Fruit fly (Drosophila melanogaster) whole organism, embryonic: ENCODE results near the gene cort.

Source experiments
- CG10274 ChIP-seq: fragments of 200-800 bp; sonication (Bioruptor generic); optimal IDR thresholded peaks from 3 replicates; lab custom pipeline; 2017; ENCODE audit warnings: missing biosample characterization, mild to moderate bottlenecking, missing genetic modification characterization
- CG10366 ChIP-seq: fragments of 200-800 bp; sonication (Bioruptor generic); IDR thresholded peaks from 2 replicates; pipeline ENCODE4 v1.3.6; 2022; ENCODE audit warnings: missing biosample characterization, missing genetic modification characterization
- CG10431 ChIP-seq: fragments of 200-800 bp; sonication (Bioruptor generic); optimal IDR thresholded peaks from 3 replicates; lab custom pipeline; 2018; ENCODE audit warnings: missing biosample characterization, mild to moderate bottlenecking, missing genetic modification characterization
- CG11093 ChIP-seq: fragments of 200-800 bp; sonication (Bioruptor generic); IDR thresholded peaks from 3 replicates; pipeline ENCODE4 v1.3.6; 2022; ENCODE audit warnings: missing biosample characterization, missing genetic modification characterization
- CG11456 ChIP-seq: fragments of 200-800 bp; sonication (Bioruptor generic); IDR thresholded peaks from 3 replicates; pipeline ENCODE4 v1.3.6; 2022; ENCODE audit warnings: missing biosample characterization, missing genetic modification characterization
- CG13424 ChIP-seq: fragments of 200-800 bp; sonication (Bioruptor generic); optimal IDR thresholded peaks from 2 replicates; lab custom pipeline; 2019; ENCODE audit warnings: missing biosample characterization, mild to moderate bottlenecking, missing genetic modification characterization, moderate library complexity
- CG14710 ChIP-seq: fragments of 200-800 bp; sonication (Bioruptor generic); optimal IDR thresholded peaks from 3 replicates; lab custom pipeline; 2019; ENCODE audit warnings: missing biosample characterization, mild to moderate bottlenecking, missing genetic modification characterization, moderate library complexity
- CG15514 ChIP-seq: fragments of 200-800 bp; sonication (Bioruptor generic); optimal IDR thresholded peaks from 3 replicates; lab custom pipeline; 2017; ENCODE audit warnings: missing biosample characterization, missing genetic modification characterization, mild to moderate bottlenecking, moderate library complexity, missing genetic modification reagents
- CG17186 ChIP-seq: fragments of 200-800 bp; sonication (Bioruptor generic); optimal IDR thresholded peaks from 3 replicates; lab custom pipeline; 2017; ENCODE audit warnings: missing biosample characterization, missing genetic modification reagents, missing genetic modification characterization
- CG17361 ChIP-seq: fragments of 200-800 bp; sonication (Bioruptor generic); IDR thresholded peaks from 3 replicates; pipeline ENCODE4 v1.3.6; 2022; ENCODE audit warnings: missing biosample characterization, missing genetic modification characterization
- CG2129 ChIP-seq: fragments of 200-800 bp; sonication (Bioruptor generic); IDR thresholded peaks from 2 replicates; pipeline ENCODE4 v1.3.6; 2022; ENCODE audit warnings: missing biosample characterization, missing genetic modification characterization; ENCODE audit not compliant: partially characterized antibody
- CG31441 ChIP-seq: fragments of 200-800 bp; sonication (Bioruptor generic); IDR thresholded peaks from 2 replicates; pipeline ENCODE4 v1.3.6; 2022; ENCODE audit warnings: missing biosample characterization, missing genetic modification characterization
- CG5180 ChIP-seq: fragments of 200-800 bp; sonication (Bioruptor generic); optimal IDR thresholded peaks from 3 replicates; lab custom pipeline; 2017; ENCODE audit warnings: missing biosample characterization, missing genetic modification characterization, mild to moderate bottlenecking, moderate library complexity, missing genetic modification reagents
- CG6683 ChIP-seq: fragments of 200-800 bp; sonication (Bioruptor generic); optimal IDR thresholded peaks from 2 replicates; lab custom pipeline; 2017; ENCODE audit warnings: missing biosample characterization, mild to moderate bottlenecking, missing genetic modification characterization, missing genetic modification reagents
- CG6813 ChIP-seq: fragments of 200-800 bp; sonication (Bioruptor generic); optimal IDR thresholded peaks from 2 replicates; lab custom pipeline; 2017; ENCODE audit warnings: missing biosample characterization, missing genetic modification characterization, mild to moderate bottlenecking, moderate library complexity, missing genetic modification reagents
- CG8944 ChIP-seq: fragments of 200-800 bp; sonication (Bioruptor generic); optimal IDR thresholded peaks from 3 replicates; lab custom pipeline; 2016; ENCODE audit warnings: missing biosample characterization, missing genetic modification characterization
- CG9727 ChIP-seq: fragments of 200-800 bp; sonication (Bioruptor generic); optimal IDR thresholded peaks from 3 replicates; lab custom pipeline; 2017; ENCODE audit warnings: missing biosample characterization, mild to moderate bottlenecking, missing genetic modification characterization
- CrebB ChIP-seq: fragments of 200-800 bp; sonication (Bioruptor generic); optimal IDR thresholded peaks from 3 replicates; lab custom pipeline; 2018; ENCODE audit warnings: missing biosample characterization, mild to moderate bottlenecking, missing genetic modification characterization
- Eip74EF ChIP-seq, 2 experiments: fragments of 200-800 bp in 1 of 2; fragments of >200 bp in 1 of 2; sonication (Bioruptor generic) in 1 of 2; optimal IDR thresholded peaks; 2 replicates each; lab custom pipeline; 2017 to 2019; ENCODE audit warnings: missing biosample characterization in 2 of 2, missing genetic modification characterization in 2 of 2, mild to moderate bottlenecking in 1 of 2, moderate library complexity in 1 of 2
- Fer1 ChIP-seq: fragments of 200-800 bp; sonication (Bioruptor generic); optimal IDR thresholded peaks from 2 replicates; lab custom pipeline; 2017; ENCODE audit warnings: missing biosample characterization, mild to moderate bottlenecking, missing genetic modification characterization
- Gug ChIP-seq: fragments of 200-800 bp; sonication (Bioruptor generic); IDR thresholded peaks from 4 replicates; pipeline ENCODE4 v1.3.6; 2022; ENCODE audit warnings: missing biosample characterization, missing genetic modification characterization
- H15 ChIP-seq: fragments of 200-800 bp; sonication (Bioruptor generic); IDR thresholded peaks from 3 replicates; pipeline ENCODE4 v1.3.6; 2022; ENCODE audit warnings: missing biosample characterization, missing genetic modification characterization
- HLH4C ChIP-seq: fragments of 200-800 bp; sonication (Bioruptor generic); IDR thresholded peaks from 3 replicates; pipeline ENCODE4 v1.3.6; 2022; ENCODE audit warnings: missing biosample characterization, missing genetic modification characterization; ENCODE audit not compliant: partially characterized antibody
- Hr39 ChIP-seq: fragments of >200 bp; optimal IDR thresholded peaks from 2 replicates; lab custom pipeline; 2017
- MESR4 ChIP-seq: fragments of 200-800 bp; sonication (Bioruptor generic); optimal IDR thresholded peaks from 2 replicates; lab custom pipeline; 2018; ENCODE audit warnings: missing biosample characterization, mild to moderate bottlenecking, missing genetic modification characterization, moderate library complexity
- Stat92E ChIP-seq, 3 experiments: fragments of >200 bp in 2 of 3; fragments of 200-800 bp in 1 of 3; sonication (Bioruptor generic) in 1 of 3; optimal IDR thresholded peaks; 2 replicates each; lab custom pipeline; 2017 to 2019; ENCODE audit warnings: missing biosample characterization in 3 of 3, missing genetic modification characterization in 3 of 3, mild to moderate bottlenecking in 1 of 3, moderate library complexity in 1 of 3
- Trl ChIP-seq, 3 experiments: fragments of >200 bp in 2 of 3; fragments of 200-800 bp in 1 of 3; sonication (Bioruptor generic) in 1 of 3; optimal IDR thresholded peaks; 2 replicates in 1 of 3; 3 replicates in 2 of 3; lab custom pipeline; 2016 to 2017; ENCODE audit warnings: missing biosample characterization in 1 of 3, missing genetic modification characterization in 1 of 3
- Usf ChIP-seq: fragments of 200-800 bp; sonication (Bioruptor generic); optimal IDR thresholded peaks from 2 replicates; lab custom pipeline; 2017; ENCODE audit warnings: missing genotype, missing biosample characterization, missing genetic modification characterization
- Xrp1 ChIP-seq: fragments of 200-800 bp; sonication (Bioruptor generic); IDR thresholded peaks from 2 replicates; pipeline ENCODE4 v1.3.6; 2022; ENCODE audit warnings: missing biosample characterization, missing genetic modification characterization
- ara ChIP-seq: fragments of 200-800 bp; sonication (Bioruptor generic); IDR thresholded peaks from 2 replicates; pipeline ENCODE4 v1.3.6; 2022; ENCODE audit warnings: missing biosample characterization, missing genetic modification characterization
- bab2 ChIP-seq: fragments of 200-800 bp; sonication (Bioruptor generic); optimal IDR thresholded peaks from 2 replicates; lab custom pipeline; 2016; ENCODE audit warnings: missing biosample characterization, missing genetic modification characterization
- bbx ChIP-seq: fragments of 200-800 bp; sonication (Bioruptor generic); IDR thresholded peaks from 2 replicates; pipeline ENCODE4 v1.3.6; 2022; ENCODE audit warnings: missing biosample characterization, missing genetic modification characterization; ENCODE audit not compliant: partially characterized antibody
- chinmo ChIP-seq: fragments of 200-800 bp; sonication (Bioruptor generic); IDR thresholded peaks from 4 replicates; pipeline ENCODE4 v1.3.6; 2022; ENCODE audit warnings: missing biosample characterization, missing genetic modification characterization; ENCODE audit not compliant: partially characterized antibody
- ci ChIP-seq: fragments of 200-800 bp; sonication (Bioruptor generic); IDR thresholded peaks from 3 replicates; pipeline ENCODE4 v1.3.6; 2022; ENCODE audit warnings: missing biosample characterization, missing genetic modification characterization
- corto ChIP-seq: fragments of 200-800 bp; sonication (Bioruptor generic); optimal IDR thresholded peaks from 2 replicates; lab custom pipeline; 2016; ENCODE audit warnings: missing biosample characterization, mild to moderate bottlenecking, missing genetic modification characterization, moderate library complexity
- croc ChIP-seq: fragments of 200-800 bp; sonication (Bioruptor generic); conservative IDR thresholded peaks from 3 replicates; pipeline ENCODE4 v1.3.6; 2022; ENCODE audit warnings: missing biosample characterization, missing genetic modification characterization
- crp ChIP-seq, 2 experiments: fragments of 200-800 bp; sonication (Bioruptor generic); optimal IDR thresholded peaks; 2 replicates in 1 of 2; 3 replicates in 1 of 2; lab custom pipeline; 2017; ENCODE audit warnings: missing biosample characterization in 2 of 2, missing genetic modification characterization in 2 of 2, mild to moderate bottlenecking in 1 of 2, moderate library complexity in 1 of 2
- gce ChIP-seq: fragments of 200-800 bp; sonication (Bioruptor generic); IDR thresholded peaks from 3 replicates; pipeline ENCODE4 v1.3.6; 2022; ENCODE audit warnings: missing biosample characterization, missing genetic modification characterization
- jing ChIP-seq: fragments of 200-800 bp; sonication (Bioruptor generic); optimal IDR thresholded peaks from 2 replicates; lab custom pipeline; 2018; ENCODE audit warnings: missing biosample characterization, mild to moderate bottlenecking, missing genetic modification characterization
- ken ChIP-seq: fragments of 200-800 bp; sonication (Bioruptor generic); IDR thresholded peaks from 3 replicates; pipeline ENCODE4 v1.3.6; 2022; ENCODE audit warnings: missing biosample characterization, missing genetic modification characterization
- mam ChIP-seq: fragments of 200-800 bp; sonication (Bioruptor generic); optimal IDR thresholded peaks from 3 replicates; lab custom pipeline; 2016; ENCODE audit warnings: missing biosample characterization, missing genetic modification characterization
- rib ChIP-seq: fragments of 200-800 bp; sonication (Bioruptor generic); IDR thresholded peaks from 2 replicates; pipeline ENCODE4 v1.3.6; 2022; ENCODE audit warnings: missing biosample characterization, missing genetic modification characterization
- sc ChIP-seq, 3 experiments: fragments of >200 bp in 2 of 3; fragments of 200-800 bp in 1 of 3; sonication (Bioruptor generic) in 1 of 3; optimal IDR thresholded peaks; 2 replicates in 2 of 3; 3 replicates in 1 of 3; lab custom pipeline; 2017; ENCODE audit warnings: mild to moderate bottlenecking in 1 of 3, missing biosample characterization in 1 of 3, missing genetic modification characterization in 1 of 3, missing genetic modification reagents in 1 of 3
- so ChIP-seq: fragments of 200-800 bp; sonication (Bioruptor generic); IDR thresholded peaks from 3 replicates; pipeline ENCODE4 v1.3.6; 2022; ENCODE audit warnings: missing biosample characterization, missing genetic modification characterization
- sr ChIP-seq: fragments of 200-800 bp; sonication (Bioruptor generic); IDR thresholded peaks from 3 replicates; pipeline ENCODE4 v1.3.6; 2022; ENCODE audit warnings: missing biosample characterization, missing genetic modification characterization
- vfl ChIP-seq: fragments of 200-800 bp; sonication (Bioruptor generic); optimal IDR thresholded peaks from 2 replicates; lab custom pipeline; 2016; ENCODE audit warnings: missing biosample characterization, missing genetic modification characterization
- z ChIP-seq: fragments of 200-800 bp; sonication (Bioruptor generic); IDR thresholded peaks from 3 replicates; pipeline ENCODE4 v1.3.6; 2022; ENCODE audit warnings: missing biosample characterization, missing genetic modification characterization

cort gene

dm6 chr2L:6647103-6647711, 29.2 kb downstream of the cort start (continued):
- TF ChIP-seq Fer1 (GFP tag; lab: Kevin White, UChicago) (peak; percentile 98), CG10274 (GFP tag; lab: Kevin White, UChicago) (peak; percentile 91), HLH4C (GFP tag; lab: Robert Waterston, UW) (peak; percentile 60; the same call in 2 of the 3 replicates), gce (GFP tag; lab: Robert Waterston, UW) (peak; percentile 97), CG2129 (GFP tag; lab: Robert Waterston, UW) (no peak), CG11456 (GFP tag; lab: Robert Waterston, UW) (peak; percentile 96), CG13424 (tag; lab: Kevin White, UChicago) (peak; percentile 98), chinmo (peak; percentile 96), CG15514 (GFP tag; lab: Kevin White, UChicago) (peak; percentile 94), ken (GFP tag; lab: Robert Waterston, UW) (peak; percentile 96), Stat92E (GFP tag; optimal IDR thresholded peaks at IDR 0.05; lab: Kevin White, UChicago) (peak in 1 of 3 experiments; percentile 94), crp (GFP tag; optimal IDR thresholded peaks at IDR 0.05; lab: Kevin White, UChicago) (peak; percentile 34 to 73), CG11093 (GFP tag; lab: Robert Waterston, UW) (peak; percentile 94), CG6813 (GFP tag; lab: Kevin White, UChicago) (peak; percentile 98), CG8944 (GFP tag; lab: Kevin White, UChicago) (peak; percentile 98), bab2 (GFP tag; lab: Kevin White, UChicago) (peak; percentile 99), Eip74EF (GFP tag; optimal IDR thresholded peaks at IDR 0.05; lab: Kevin White, UChicago) (peak in 1 of 2 experiments; percentile 99), H15 (peak; percentile 97), CG10366 (GFP tag; lab: Robert Waterston, UW) (peak; percentile 97), sr (GFP tag; lab: Robert Waterston, UW) (peak; percentile 90), jing (GFP tag; lab: Kevin White, UChicago) (peak; percentile 98), Xrp1 (GFP tag; lab: Robert Waterston, UW) (peak; percentile 98), Gug (GFP tag; lab: Robert Waterston, UW) (peak; percentile 94), CG14710 (tag; lab: Kevin White, UChicago) (peak; percentile 97), corto (GFP tag; lab: Kevin White, UChicago) (peak; percentile 60), vfl (peak; percentile 96), CG17186 (GFP tag; lab: Kevin White, UChicago) (peak; percentile 93), ci (GFP tag; lab: Robert Waterston, UW) (peak; percentile 99), MESR4 (peak; percentile 90), bbx (GFP tag; lab: Robert Waterston, UW) (peak; percentile 42; the same call in 1 of the 2 replicates), so (peak; percentile 97), Usf (GFP tag; lab: Kevin White, UChicago) (peak; percentile 88), CG10431 (GFP tag; lab: Kevin White, UChicago) (peak; percentile 94), sc (optimal IDR thresholded peaks at IDR 0.05; lab: Kevin White, UChicago) (no peak), sc (GFP tag; optimal IDR thresholded peaks at IDR 0.05; lab: Kevin White, UChicago) (peak; percentile 98), CG9727 (GFP tag; lab: Kevin White, UChicago) (peak; percentile 98), Hr39 (lab: Kevin White, UChicago) (no peak), z (peak; percentile 83), ara (GFP tag; lab: Robert Waterston, UW) (peak; percentile 97), CrebB (tag; lab: Kevin White, UChicago) (peak; percentile 97), croc (GFP tag; lab: Robert Waterston, UW) (peak; percentile 94), mam (GFP tag; lab: Kevin White, UChicago) (peak; percentile 98), Trl (optimal IDR thresholded peaks at IDR 0.05; lab: Kevin White, UChicago) (peak; percentile 69 to 89), Trl (GFP tag; optimal IDR thresholded peaks at IDR 0.05; lab: Kevin White, UChicago) (peak; percentile 99), CG17361 (GFP tag; lab: Robert Waterston, UW) (peak; percentile 98), CG6683 (GFP tag; lab: Kevin White, UChicago) (peak; percentile 94), rib (peak; percentile 93), CG5180 (GFP tag; lab: Kevin White, UChicago) (peak; percentile 92), CG31441 (GFP tag; lab: Robert Waterston, UW) (peak; percentile 99)
